Fruit fly (Drosophila melanogaster): Measurements from ENCODE around the gene CG9483.

DNA sequence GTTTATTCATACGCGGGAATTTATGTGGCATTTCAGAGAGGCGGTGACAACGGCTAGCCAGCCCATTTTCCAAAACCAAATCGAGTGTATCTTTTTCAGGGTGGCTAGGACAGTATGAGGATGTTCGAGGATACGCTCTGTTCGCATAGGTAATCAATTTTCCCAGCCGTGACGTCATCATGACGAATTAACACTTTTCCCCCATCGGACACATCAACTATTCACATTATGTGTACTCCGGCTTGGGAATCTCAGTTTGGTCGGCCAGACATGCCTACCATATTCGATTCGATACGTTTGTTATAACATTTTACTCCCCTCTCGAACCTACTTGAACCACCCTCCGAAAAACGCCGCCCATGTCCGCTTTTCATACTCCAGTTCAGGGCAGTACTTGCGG, 23.0 kb upstream of the CG9483 start:
- TF ChIP-seq fd96Ca (GFP tag; IDR thresholded peaks at IDR 0.05) (no peak), CG10348 (GFP tag; IDR thresholded peaks at IDR 0.05) (no peak), CG13204 (GFP tag; optimal IDR thresholded peaks at IDR 0.05) (no peak), EcR (GFP tag; optimal IDR thresholded peaks at IDR 0.05) (no peak), CG34367 (tag; optimal IDR thresholded peaks at IDR 0.05) (no peak), rn (GFP tag; IDR thresholded peaks at IDR 0.05) (no peak), CG15710 (tag; optimal IDR thresholded peaks at IDR 0.05) (no peak), Snoo (tag; optimal IDR thresholded peaks at IDR 0.05) (no peak), CG8159 (tag; optimal IDR thresholded peaks at IDR 0.05) (no peak), CG32121 (GFP tag; IDR thresholded peaks at IDR 0.05) (no peak), Pif1B (GFP tag; optimal IDR thresholded peaks at IDR 0.05) (no peak), Pif1A (GFP tag; optimal IDR thresholded peaks at IDR 0.05) (no peak)
